Worm (Caenorhabditis elegans): ENCODE data around the gene Y45F10D.15.

Gene Y45F10D.15

ce11 chrIV:13776745-13777144 lies 44.0 kb downstream of the Y45F10D.15 start:
- TF ChIP-seq zag-1 (tag; optimal IDR thresholded peaks at IDR 0.05): no peak
- no peak for TF ChIP-seq unc-62 (GFP tag; optimal IDR thresholded peaks at IDR 0.05)
- TF ChIP-seq unc-55 (GFP tag; optimal IDR thresholded peaks at IDR 0.05): no peak
- TF ChIP-seq ZK546.5 (tag; optimal IDR thresholded peaks at IDR 0.05): no peak
- no peak for TF ChIP-seq nhr-10 (tag; optimal IDR thresholded peaks at IDR 0.05)
- no peak for TF ChIP-seq lin-13 (GFP tag; optimal IDR thresholded peaks at IDR 0.05)
- no peak for TF ChIP-seq dmd-4 (tag; optimal IDR thresholded peaks at IDR 0.05)
- TF ChIP-seq mdl-1 (tag; optimal IDR thresholded peaks at IDR 0.05): no peak

DNA sequence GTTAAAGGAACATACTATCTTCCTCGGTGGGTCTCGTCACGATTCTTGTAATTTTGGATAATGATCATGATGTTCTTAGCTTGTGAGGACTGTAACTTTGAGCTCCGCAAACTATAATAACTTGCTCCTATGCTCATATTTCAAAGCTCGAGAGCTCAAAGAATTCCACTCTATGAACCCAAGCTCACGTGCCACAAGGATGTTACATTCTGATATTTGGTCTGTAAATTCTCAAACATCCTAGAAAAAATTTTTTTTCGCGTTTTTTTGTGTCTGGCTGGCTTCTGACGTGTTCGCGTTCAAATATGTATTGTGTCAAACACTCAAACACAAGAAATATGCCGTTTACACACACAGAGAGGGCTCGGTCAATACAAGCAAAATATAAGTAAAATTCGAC lies 44.6 kb downstream of the Y45F10D.15 start, which contains the start of gene Y45F10D.16:
TSS of gene Y45F10D.16 (plus strand) at position 301 of the 400 bp plus-strand sequence.
- TF ChIP-seq snpc-4 (tag; optimal IDR thresholded peaks at IDR 0.05) (no peak), nhr-129 (tag; optimal IDR thresholded peaks at IDR 0.05) (no peak), nhr-6 (tag; optimal IDR thresholded peaks at IDR 0.05) (no peak), unc-39 (tag; optimal IDR thresholded peaks at IDR 0.05) (no peak), fos-1 (tag; optimal IDR thresholded peaks at IDR 0.05) (no peak), sma-9 (GFP tag; optimal IDR thresholded peaks at IDR 0.05) (no peak), sma-9 (tag; optimal IDR thresholded peaks at IDR 0.05) (no peak), peb-1 (tag; optimal IDR thresholded peaks at IDR 0.05) (no peak), ztf-1 (GFP tag; conservative IDR thresholded peaks at IDR 0.05) (no peak), mbf-1 (tag; optimal IDR thresholded peaks at IDR 0.05) (no peak), nhr-237 (tag; optimal IDR thresholded peaks at IDR 0.05) (no peak), lin-39 (tag; optimal IDR thresholded peaks at IDR 0.05) (no peak)

DNA sequence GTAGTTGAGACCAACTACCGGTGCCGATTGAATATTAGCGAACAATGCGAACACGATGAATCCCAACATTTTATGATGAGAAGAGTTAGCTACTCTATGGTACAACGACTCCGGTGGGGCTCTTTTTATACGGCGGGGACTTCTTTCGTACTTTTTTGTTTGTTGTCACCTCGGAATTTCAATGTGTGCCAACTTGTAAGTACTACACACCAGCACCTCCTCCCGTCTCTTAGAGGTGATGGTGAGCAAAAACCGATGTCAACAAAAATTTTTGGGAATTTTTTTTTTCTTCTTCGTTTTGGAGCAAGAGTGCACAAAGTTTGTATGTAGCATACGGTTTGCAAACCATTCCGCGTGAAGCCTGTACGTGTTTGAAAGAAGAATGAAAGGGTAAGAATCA lies 46.2 kb downstream of the Y45F10D.15 start, which contains the start of gene Y45F10D.2:
TSS of gene Y45F10D.2 (minus strand) at position 101 of the 400 bp plus-strand sequence.
- no peak for TF ChIP-seq egl-27 (tag; optimal IDR thresholded peaks at IDR 0.05)
- no peak for TF ChIP-seq nhr-77 (tag; optimal IDR thresholded peaks at IDR 0.05)
- no peak for TF ChIP-seq nhr-237 (tag; optimal IDR thresholded peaks at IDR 0.05)
